Worm (Caenorhabditis elegans) whole organism, L4 larva: ENCODE measurements around the gene mix-1.

ENCODE experiments used
- F37D6.2 ChIP-seq: sonication (generic microtip); optimal IDR thresholded peaks from 2 replicates; lab custom pipeline; 2016; ENCODE audit warnings: mild to moderate bottlenecking, missing genetic modification characterization, missing compliant biosample characterization
- F49E8.2 ChIP-seq: sonication (generic microtip); optimal IDR thresholded peaks from 2 replicates; lab custom pipeline; 2016; ENCODE audit warnings: missing compliant biosample characterization, mild to moderate bottlenecking, missing genetic modification characterization, borderline replicate concordance
- R02D3.7 ChIP-seq: fragments of 150-350 bp; sonication (generic microtip); optimal IDR thresholded peaks from 3 replicates; lab custom pipeline; 2014; ENCODE audit warnings: missing biosample characterization, missing genetic modification characterization
- T20F7.1 ChIP-seq: fragments of 200-800 bp; sonication (Bioruptor generic); optimal IDR thresholded peaks from 2 replicates; lab custom pipeline; 2018; ENCODE audit warnings: mild to moderate bottlenecking, missing genetic modification characterization, missing compliant biosample characterization
- Y5F2A.4 ChIP-seq: fragments of 200-800 bp; sonication (Bioruptor generic); optimal IDR thresholded peaks from 2 replicates; lab custom pipeline; 2018; ENCODE audit warnings: mild to moderate bottlenecking, missing genetic modification characterization, missing compliant biosample characterization
- ZK337.2 ChIP-seq: fragments of 200-800 bp; sonication (Bioruptor generic); IDR thresholded peaks from 2 replicates; pipeline ENCODE4 v1.3.6; 2022; ENCODE audit warnings: missing genetic modification reagents, missing genetic modification characterization, missing compliant biosample characterization
- ZK546.5 ChIP-seq, 2 experiments: sonication (generic microtip); optimal IDR thresholded peaks; 2 replicates each; lab custom pipeline; 2017; ENCODE audit warnings: missing biosample characterization in 2 of 2, missing genetic modification characterization in 2 of 2
- ama-1 ChIP-seq: fragments of 150-350 bp; optimal IDR thresholded peaks from 2 replicates; lab custom pipeline; 2014; ENCODE audit warnings: inconsistent platforms, mixed read lengths
- ceh-20 ChIP-seq: fragments of 200-800 bp; sonication (Bioruptor generic); IDR thresholded peaks from 2 replicates; pipeline ENCODE4 v1.3.6; 2022; ENCODE audit warnings: missing genetic modification reagents, missing genetic modification characterization, missing compliant biosample characterization
- ceh-32 ChIP-seq: sonication (generic microtip); optimal IDR thresholded peaks from 2 replicates; lab custom pipeline; 2016; ENCODE audit warnings: mild to moderate bottlenecking, missing genetic modification characterization, missing compliant biosample characterization; ENCODE audit not compliant: poor library complexity
- ceh-44 ChIP-seq: fragments of 200-800 bp; sonication (Bioruptor generic); IDR thresholded peaks from 2 replicates; pipeline ENCODE4 v1.3.6; 2022; ENCODE audit warnings: missing genetic modification reagents, missing genetic modification characterization, missing compliant biosample characterization
- dmd-9 ChIP-seq: fragments of 200-800 bp; sonication (Bioruptor generic); IDR thresholded peaks from 2 replicates; pipeline ENCODE4 v1.3.6; 2022; ENCODE audit warnings: missing genetic modification reagents, missing genetic modification characterization, missing compliant biosample characterization
- dpl-1 ChIP-seq: fragments of 150-350 bp; optimal IDR thresholded peaks from 2 replicates; lab custom pipeline; 2014; ENCODE audit warnings: missing biosample characterization, missing genetic modification reagents, missing genetic modification characterization
- dve-1 ChIP-seq: sonication (generic microtip); optimal IDR thresholded peaks from 2 replicates; lab custom pipeline; 2017; ENCODE audit warnings: antibody characterized with exemption, mild to moderate bottlenecking, missing genetic modification characterization, missing compliant biosample characterization; ENCODE audit not compliant: insufficient read depth
- hmg-1.1 ChIP-seq: fragments of 200-800 bp; sonication (Bioruptor generic); IDR thresholded peaks from 2 replicates; pipeline ENCODE4 v1.3.6; 2022; ENCODE audit warnings: missing genetic modification reagents, missing genetic modification characterization, missing compliant biosample characterization
- lin-15B ChIP-seq: fragments of 150-350 bp; sonication (generic microtip); optimal IDR thresholded peaks from 3 replicates; lab custom pipeline; 2014; ENCODE audit warnings: missing biosample characterization, missing genetic modification characterization
- lin-29 ChIP-seq: fragments of 200-800 bp; sonication (Bioruptor generic); IDR thresholded peaks from 2 replicates; pipeline ENCODE4 v1.3.6; 2022; ENCODE audit warnings: missing genetic modification reagents, missing genetic modification characterization, missing compliant biosample characterization
- lin-38 ChIP-seq: fragments of 200-800 bp; sonication (Bioruptor generic); IDR thresholded peaks from 2 replicates; pipeline ENCODE4 v1.3.6; 2022; ENCODE audit warnings: missing genetic modification reagents, missing genetic modification characterization, missing compliant biosample characterization
- lin-39 ChIP-seq: fragments of 150-350 bp; optimal IDR thresholded peaks from 2 replicates; lab custom pipeline; 2014; ENCODE audit warnings: missing biosample characterization, missing genetic modification reagents, missing genetic modification characterization
- lsy-2 ChIP-seq, 2 experiments: fragments of 150-350 bp in 1 of 2; sonication (generic microtip) in 1 of 2; optimal IDR thresholded peaks; 2 replicates each; lab custom pipeline; 2014 to 2017; ENCODE audit warnings: missing biosample characterization in 2 of 2, missing genetic modification characterization in 2 of 2
- mep-1 ChIP-seq: fragments of 150-350 bp; sonication (generic microtip); optimal IDR thresholded peaks from 3 replicates; lab custom pipeline; 2014; ENCODE audit warnings: missing biosample characterization, missing genetic modification characterization
- nhr-25 ChIP-seq: sonication (generic microtip); optimal IDR thresholded peaks from 2 replicates; lab custom pipeline; 2017; ENCODE audit warnings: missing genetic modification characterization, mild to moderate bottlenecking, missing compliant biosample characterization, antibody characterized with exemption, moderate library complexity, borderline replicate concordance; ENCODE audit not compliant: insufficient read depth
- nhr-28 ChIP-seq: fragments of 150-350 bp; optimal IDR thresholded peaks from 2 replicates; lab custom pipeline; 2014; ENCODE audit warnings: missing biosample characterization, missing genetic modification characterization
- nhr-48 ChIP-seq: sonication (generic microtip); optimal IDR thresholded peaks from 2 replicates; lab custom pipeline; 2016; ENCODE audit warnings: mild to moderate bottlenecking, missing genetic modification characterization, missing compliant biosample characterization
- nhr-76 ChIP-seq: fragments of 150-350 bp; optimal IDR thresholded peaks from 2 replicates; lab custom pipeline; 2014; ENCODE audit warnings: missing biosample characterization, missing genetic modification characterization
- pqm-1 ChIP-seq: sonication (generic microtip); optimal IDR thresholded peaks from 2 replicates; lab custom pipeline; 2017; ENCODE audit warnings: missing biosample characterization, missing genetic modification characterization
- set-16 ChIP-seq: fragments of 200-800 bp; sonication (Bioruptor generic); IDR thresholded peaks from 2 replicates; pipeline ENCODE4 v1.3.6; 2022; ENCODE audit warnings: missing genetic modification reagents, missing genetic modification characterization, missing compliant biosample characterization
- spr-1 ChIP-seq: sonication (generic microtip); optimal IDR thresholded peaks from 2 replicates; lab custom pipeline; 2016; ENCODE audit warnings: mild to moderate bottlenecking, missing genetic modification characterization, missing compliant biosample characterization
- spr-3 ChIP-seq: fragments of 200-800 bp; sonication (Bioruptor generic); optimal IDR thresholded peaks from 2 replicates; lab custom pipeline; 2018; ENCODE audit warnings: mild to moderate bottlenecking, missing genetic modification characterization, missing compliant biosample characterization
- unc-130 ChIP-seq: sonication (generic microtip); optimal IDR thresholded peaks from 2 replicates; lab custom pipeline; 2016; ENCODE audit warnings: missing genetic modification reagents, missing genetic modification characterization, missing compliant biosample characterization
- unc-62 ChIP-seq, 3 experiments: fragments of 150-350 bp in 1 of 3; sonication (generic microtip); optimal IDR thresholded peaks in 2 of 3; peaks in 1 of 3; 1 replicate in 1 of 3; 2 replicates in 2 of 3; lab custom pipeline; 2014 to 2017; ENCODE audit warnings: missing biosample characterization in 3 of 3, missing genetic modification characterization in 3 of 3, missing genetic modification reagents in 3 of 3, missing genotype in 1 of 3
- ztf-11 ChIP-seq: fragments of 150-350 bp; optimal IDR thresholded peaks from 2 replicates; lab custom pipeline; 2014; ENCODE audit warnings: missing biosample characterization, missing genetic modification characterization

mix-1 gene

ce11 chrII:10872541-10872940 is 48.5 kb downstream of the mix-1 start, which contains the start of the genes cyn-4 and copz-1 (continued):
- TF ChIP-seq R02D3.7 (tag; lab: Kevin White, UChicago) (peak; percentile 92), dpl-1 (GFP tag; lab: Kevin White, UChicago) (peak; percentile 81), mep-1 (tag; lab: Kevin White, UChicago) (peak; percentile 57), ceh-32 (tag; lab: Kevin White, UChicago) (no peak), spr-1 (tag; lab: Kevin White, UChicago) (peak; percentile 10), F37D6.2 (peak; percentile 23), lin-39 (tag; lab: Kevin White, UChicago) (no peak), T20F7.1 (GFP tag; lab: Kevin White, UChicago) (peak; percentile 35), ZK337.2 (peak; percentile 76), hmg-1.1 (GFP tag; lab: Robert Waterston, UW) (0 out of 2 replicates have a peak, but pooled peaks have one; percentile 36), dve-1 (tag; lab: Kevin White, UChicago) (peak; percentile 70), nhr-28 (peak; percentile 50), unc-62 (GFP tag; optimal IDR thresholded peaks at IDR 0.05 in 1 of 2; lab: Kevin White, UChicago) (no peak), unc-62 (tag; optimal IDR thresholded peaks at IDR 0.05; lab: Kevin White, UChicago) (no peak), ceh-44 (GFP tag; lab: Robert Waterston, UW) (0 out of 2 replicates have a peak, but pooled peaks have one; percentile 30)

- no peak for TF ChIP-seq F49E8.2 (tag; lab: Kevin White, UChicago)
- 0 out of 2 replicates have a peak, but pooled peaks have one; percentile 10 for TF ChIP-seq lin-38 (GFP tag; lab: Robert Waterston, UW)
- TF ChIP-seq, all 104 proteins: peak for 1
These were observed 49.6 kb downstream of the mix-1 start, which contains the start of gene orc-2 for ce11 chrII:10873631-10874030. Gene orc-2 (plus strand): TSS chrII:10873931.

- TF ChIP-seq F49E8.2 (tag; lab: Kevin White, UChicago) (no peak), lin-29 (GFP tag; lab: Robert Waterston, UW) (no peak), ztf-11 (tag; lab: Kevin White, UChicago) (no peak), ZK546.5 (tag; optimal IDR thresholded peaks at IDR 0.05; lab: Kevin White, UChicago) (no peak), ceh-20 (GFP tag; lab: Robert Waterston, UW) (no peak), pqm-1 (tag; lab: Kevin White, UChicago) (peak; percentile 13), nhr-25 (tag; lab: Kevin White, UChicago) (no peak), unc-62 (GFP tag; optimal IDR thresholded peaks at IDR 0.05 in 1 of 2; lab: Kevin White, UChicago) (peak in 1 of 2 experiments; percentile 41), unc-62 (tag; optimal IDR thresholded peaks at IDR 0.05; lab: Kevin White, UChicago) (no peak), set-16 (GFP tag; lab: Robert Waterston, UW) (no peak), Y5F2A.4 (GFP tag; lab: Kevin White, UChicago) (no peak), nhr-28 (no peak), dmd-9 (no peak), ama-1 (no peak)
These were observed 56.6 kb downstream of the mix-1 start, which contains the start of gene lurp-1 for ce11 chrII:10880625-10881024. Gene lurp-1 (plus strand): TSS chrII:10880925.

- TF ChIP-seq nhr-48 (tag; lab: Kevin White, UChicago) (no peak), spr-3 (GFP tag; lab: Kevin White, UChicago) (no peak), lsy-2 (tag; optimal IDR thresholded peaks at IDR 0.05; lab: Kevin White, UChicago) (no peak), lin-15B (tag; lab: Kevin White, UChicago) (no peak), dve-1 (tag; lab: Kevin White, UChicago) (no peak), set-16 (GFP tag; lab: Robert Waterston, UW) (no peak), unc-130 (peak; percentile 33), lin-29 (GFP tag; lab: Robert Waterston, UW) (no peak), nhr-76 (tag; lab: Kevin White, UChicago) (no peak)
These were observed 60.4 kb downstream of the mix-1 start, which contains the start of gene egg-3 for ce11 chrII:10884396-10884795. Gene egg-3 (minus strand): TSS chrII:10884441.
